Worm (Caenorhabditis elegans) whole organism, L3 larva: ENCODE results near the gene ZK285.2.

Experiments
- ZK546.5 ChIP-seq: sonication (generic microtip); optimal IDR thresholded peaks from 2 replicates; lab custom pipeline; 2017; ENCODE audit warnings: missing biosample characterization, missing genetic modification characterization
- aly-2 ChIP-seq: fragments of 150-350 bp; optimal IDR thresholded peaks from 2 replicates; lab custom pipeline; 2014; ENCODE audit warnings: missing biosample characterization, missing genetic modification characterization
- ceh-16 ChIP-seq: sonication (generic microtip); optimal IDR thresholded peaks from 2 replicates; lab custom pipeline; 2017; ENCODE audit warnings: missing biosample characterization, missing genetic modification characterization
- ceh-28 ChIP-seq: fragments of 150-350 bp; optimal IDR thresholded peaks from 2 replicates; lab custom pipeline; 2014; ENCODE audit warnings: missing biosample characterization, missing genetic modification reagents, missing genetic modification characterization
- ceh-82 ChIP-seq: fragments of 150-350 bp; optimal IDR thresholded peaks from 2 replicates; lab custom pipeline; 2014; ENCODE audit warnings: missing biosample characterization, missing genetic modification characterization
- ceh-9 ChIP-seq: sonication (generic microtip); optimal IDR thresholded peaks from 2 replicates; lab custom pipeline; 2018; ENCODE audit warnings: missing biosample characterization, missing genetic modification characterization
- egl-5 ChIP-seq: fragments of 150-350 bp; optimal IDR thresholded peaks from 2 replicates; lab custom pipeline; 2017; ENCODE audit warnings: missing biosample characterization, missing genetic modification reagents, missing genetic modification characterization, inconsistent platforms
- elt-2 ChIP-seq: sonication (generic microtip); optimal IDR thresholded peaks from 2 replicates; lab custom pipeline; 2016; ENCODE audit warnings: missing genetic modification reagents, mild to moderate bottlenecking, missing genetic modification characterization, missing compliant biosample characterization
- elt-3 ChIP-seq, 3 experiments: fragments of 150-350 bp in 1 of 3; sonication (generic microtip) in 2 of 3; optimal IDR thresholded peaks; 2 replicates in 2 of 3; 4 replicates in 1 of 3; lab custom pipeline; 2014 to 2017; ENCODE audit warnings: missing biosample characterization in 3 of 3, missing genetic modification characterization in 3 of 3
- eor-1 ChIP-seq, 2 experiments: fragments of 150-350 bp; optimal IDR thresholded peaks; 2 replicates each; lab custom pipeline; 2014 to 2018; ENCODE audit warnings: missing biosample characterization in 2 of 2, missing genetic modification characterization in 2 of 2
- fkh-10 ChIP-seq: sonication (generic microtip); optimal IDR thresholded peaks from 2 replicates; lab custom pipeline; 2017; ENCODE audit warnings: missing biosample characterization, missing genetic modification reagents, missing genetic modification characterization
- fos-1 ChIP-seq: fragments of 150-350 bp; optimal IDR thresholded peaks from 2 replicates; lab custom pipeline; 2014; ENCODE audit warnings: missing biosample characterization, missing genetic modification characterization
- hmg-11 ChIP-seq: sonication (generic microtip); optimal IDR thresholded peaks from 2 replicates; lab custom pipeline; 2016; ENCODE audit warnings: missing genetic modification characterization, missing compliant biosample characterization
- jun-1 ChIP-seq: fragments of 150-350 bp; optimal IDR thresholded peaks from 2 replicates; lab custom pipeline; 2014; ENCODE audit warnings: missing biosample characterization, missing genetic modification reagents, missing genetic modification characterization
- lin-15B ChIP-seq: fragments of 150-350 bp; optimal IDR thresholded peaks from 2 replicates; lab custom pipeline; 2014; ENCODE audit warnings: missing biosample characterization, missing genetic modification characterization
- lsy-12 ChIP-seq: sonication (generic microtip); optimal IDR thresholded peaks from 2 replicates; lab custom pipeline; 2016; ENCODE audit warnings: mild to moderate bottlenecking, missing genetic modification characterization, missing compliant biosample characterization
- mdl-1 ChIP-seq: fragments of 150-350 bp; optimal IDR thresholded peaks from 2 replicates; lab custom pipeline; 2014; ENCODE audit warnings: missing biosample characterization, missing genetic modification characterization
- nfya-1 ChIP-seq: sonication (generic microtip); optimal IDR thresholded peaks from 2 replicates; lab custom pipeline; 2017; ENCODE audit warnings: missing genetic modification characterization, mild to moderate bottlenecking, missing compliant biosample characterization, antibody characterized with exemption, moderate library complexity; ENCODE audit not compliant: insufficient read depth
- nhr-11 ChIP-seq: fragments of 150-350 bp; optimal IDR thresholded peaks from 2 replicates; lab custom pipeline; 2014; ENCODE audit warnings: missing biosample characterization, missing genetic modification characterization
- nhr-237 ChIP-seq: fragments of 150-350 bp; optimal IDR thresholded peaks from 2 replicates; lab custom pipeline; 2014; ENCODE audit warnings: missing biosample characterization, missing genetic modification characterization
- nhr-25 ChIP-seq: sonication (generic microtip); optimal IDR thresholded peaks from 2 replicates; lab custom pipeline; 2017; ENCODE audit warnings: missing biosample characterization, missing genetic modification characterization
- nhr-28 ChIP-seq: fragments of 150-350 bp; optimal IDR thresholded peaks from 2 replicates; lab custom pipeline; 2014; ENCODE audit warnings: missing biosample characterization, missing genetic modification characterization
- nhr-43 ChIP-seq: sonication (generic microtip); optimal IDR thresholded peaks from 2 replicates; lab custom pipeline; 2016; ENCODE audit warnings: mild to moderate bottlenecking, missing genetic modification characterization, missing compliant biosample characterization; ENCODE audit not compliant: poor library complexity, severe bottlenecking
- nhr-77 ChIP-seq: fragments of 150-350 bp; optimal IDR thresholded peaks from 2 replicates; lab custom pipeline; 2014; ENCODE audit warnings: missing biosample characterization, missing genetic modification characterization
- pha-4 ChIP-seq: fragments of 150-350 bp; optimal IDR thresholded peaks from 2 replicates; lab custom pipeline; 2014; ENCODE audit warnings: missing biosample characterization, missing genetic modification reagents, missing genetic modification characterization
- pqm-1 ChIP-seq: fragments of 150-350 bp; optimal IDR thresholded peaks from 2 replicates; lab custom pipeline; 2017; ENCODE audit warnings: missing biosample characterization, missing genetic modification characterization, inconsistent platforms
- sea-2 ChIP-seq: fragments of 150-350 bp; sonication (generic microtip); optimal IDR thresholded peaks from 4 replicates; lab custom pipeline; 2014; ENCODE audit warnings: missing biosample characterization, missing genetic modification reagents, missing genetic modification characterization
- snpc-4 ChIP-seq: fragments of 150-350 bp; optimal IDR thresholded peaks from 2 replicates; lab custom pipeline; 2014; ENCODE audit warnings: missing biosample characterization, missing genetic modification characterization
- tbx-2 ChIP-seq: sonication (generic microtip); optimal IDR thresholded peaks from 2 replicates; lab custom pipeline; 2016; ENCODE audit warnings: mild to moderate bottlenecking, missing genetic modification characterization, missing compliant biosample characterization
- unc-39 ChIP-seq: sonication (generic microtip); optimal IDR thresholded peaks from 4 replicates; lab custom pipeline; 2017; ENCODE audit warnings: missing biosample characterization, missing genetic modification characterization
- unc-62 ChIP-seq: fragments of 150-350 bp; sonication (generic microtip); optimal IDR thresholded peaks from 4 replicates; lab custom pipeline; 2014; ENCODE audit warnings: missing biosample characterization, missing genetic modification reagents, missing genetic modification characterization
- ztf-4 ChIP-seq: fragments of 150-350 bp; optimal IDR thresholded peaks from 2 replicates; lab custom pipeline; 2014; ENCODE audit warnings: missing biosample characterization, missing genetic modification characterization

Gene ZK285.2

ce11 chrV:16041925-16042742 lies 4.5 kb upstream of the ZK285.2 start, which contains the start of the genes his-2 and his-1:
his-2 (minus strand) TSS chrV:16042283.
his-1 (plus strand) TSS chrV:16042520.
- peak; percentile 34 for TF ChIP-seq nhr-25 (tag; lab: Kevin White, UChicago)

- TF ChIP-seq ceh-28 (no peak), ZK546.5 (tag; lab: Kevin White, UChicago) (no peak), elt-3 (tag; optimal IDR thresholded peaks at IDR 0.05; lab: Kevin White, UChicago) (no peak), unc-39 (tag; lab: Kevin White, UChicago) (no peak), nhr-28 (no peak), sea-2 (GFP tag; lab: Kevin White, UChicago) (no peak), lsy-12 (tag; lab: Kevin White, UChicago) (no peak), nhr-43 (tag; lab: Kevin White, UChicago) (no peak), snpc-4 (tag; lab: Kevin White, UChicago) (no peak), tbx-2 (no peak), egl-5 (tag; lab: Kevin White, UChicago) (no peak), fkh-10 (no peak)
These were observed 4.0 kb upstream of the ZK285.2 start for ce11 chrV:16042743-16043014.

- no peak for TF ChIP-seq nhr-11 (tag; lab: Kevin White, UChicago)
- TF ChIP-seq elt-2 (tag; lab: Kevin White, UChicago), result peak; percentile 81
- peak; percentile 28 for TF ChIP-seq pha-4 (tag; lab: Kevin White, UChicago)
- TF ChIP-seq nfya-1 (tag; lab: Kevin White, UChicago), result no peak
- TF ChIP-seq ceh-16 (tag; lab: Kevin White, UChicago), result no peak
- TF ChIP-seq snpc-4 (tag; lab: Kevin White, UChicago), result no peak
- TF ChIP-seq tbx-2, result no peak
- TF ChIP-seq pqm-1 (tag; lab: Kevin White, UChicago), result peak; percentile 53
- no peak for TF ChIP-seq ZK546.5 (tag; lab: Kevin White, UChicago)
- TF ChIP-seq, all 47 proteins: peak for 3
These were observed 3.0 kb upstream of the ZK285.2 start for ce11 chrV:16043686-16044085.

- no peak for TF ChIP-seq ceh-82 (tag; lab: Kevin White, UChicago)
- TF ChIP-seq jun-1, result peak; percentile 82
- TF ChIP-seq hmg-11 (tag; lab: Kevin White, UChicago), result no peak
- no peak for TF ChIP-seq aly-2 (tag; lab: Kevin White, UChicago)
- TF ChIP-seq mdl-1 (tag; lab: Kevin White, UChicago), result no peak
- TF ChIP-seq nhr-43 (tag; lab: Kevin White, UChicago), result peak; percentile 57
- TF ChIP-seq nhr-11 (tag; lab: Kevin White, UChicago), result no peak
- TF ChIP-seq elt-2 (tag; lab: Kevin White, UChicago), result peak; percentile 99
- no peak for TF ChIP-seq nhr-237
- no peak for TF ChIP-seq tbx-2
- no peak for TF ChIP-seq nhr-77 (tag; lab: Kevin White, UChicago)
- peak; percentile 90 for TF ChIP-seq pha-4 (tag; lab: Kevin White, UChicago)
- TF ChIP-seq egl-5 (tag; lab: Kevin White, UChicago), result no peak
- no peak for TF ChIP-seq snpc-4 (tag; lab: Kevin White, UChicago)
- peak; percentile 92 for TF ChIP-seq pqm-1 (tag; lab: Kevin White, UChicago)
These were observed 836 bp upstream of the ZK285.2 start, which contains the start of gene T10C6.15 for ce11 chrV:16045837-16046236. T10C6.15 (minus strand) TSS chrV:16045940.

ce11 chrV:16047052-16047451 lies 379 bp downstream of the ZK285.2 start:
- no peak for TF ChIP-seq fos-1 (tag; lab: Kevin White, UChicago)
- no peak for TF ChIP-seq ztf-4
- TF ChIP-seq eor-1 (tag; optimal IDR thresholded peaks at IDR 0.05; lab: Kevin White, UChicago), result no peak
- TF ChIP-seq tbx-2, result no peak
- TF ChIP-seq pha-4 (tag; lab: Kevin White, UChicago), result no peak

- TF ChIP-seq lsy-12 (tag; lab: Kevin White, UChicago) (no peak), ceh-9 (no peak), unc-62 (GFP tag; lab: Kevin White, UChicago) (no peak), lin-15B (tag; lab: Kevin White, UChicago) (no peak)
- TF ChIP-seq, all 47 proteins: peak for 0
These were observed 835 bp downstream of the ZK285.2 start, which contains the start of gene str-198 for ce11 chrV:16047508-16047907. str-198 (plus strand) TSS chrV:16047808.
